Fruit fly (Drosophila melanogaster): Measurements from ENCODE around the gene CG4098.
A peak's percentile ranks its signal among the peaks of the same experiment; 100 is the strongest.

CG4098 gene

dm6 chr3L:16587994-16588622 is 21.0 kb downstream of the CG4098 start (continued):
- TF ChIP-seq jing (GFP tag; optimal IDR thresholded peaks at IDR 0.05) (no peak), ATbp (GFP tag; optimal IDR thresholded peaks at IDR 0.05) (no peak), pfk (GFP tag; optimal IDR thresholded peaks at IDR 0.05) (no peak), CG2712 (tag; optimal IDR thresholded peaks at IDR 0.05) (peak; percentile 66), CG17912 (GFP tag; optimal IDR thresholded peaks at IDR 0.05) (peak; percentile 50), unc-4 (GFP tag; IDR thresholded peaks at IDR 0.05; ENCODE audit: partially characterized antibody) (peak; percentile 95), fd96Cb (tag; optimal IDR thresholded peaks at IDR 0.05) (peak; percentile 22), CG2199 (GFP tag; IDR thresholded peaks at IDR 0.05) (0 out of 3 replicates have a peak, but pooled peaks have one; percentile 30), tap (tag; optimal IDR thresholded peaks at IDR 0.05) (peak; percentile 38), CG17361 (GFP tag; IDR thresholded peaks at IDR 0.05) (peak; percentile 73; the same call in 2 of the 3 replicates), CG17802 (tag; optimal IDR thresholded peaks at IDR 0.05) (peak; percentile 64), Rx (GFP tag; IDR thresholded peaks at IDR 0.05) (no peak), CG13287 (GFP tag; IDR thresholded peaks at IDR 0.05; ENCODE audit: partially characterized antibody) (peak; percentile 94), Bgb (GFP tag; IDR thresholded peaks at IDR 0.05; ENCODE audit: partially characterized antibody) (peak; percentile 90), CG12391 (tag; optimal IDR thresholded peaks at IDR 0.05) (peak; percentile 73), BEAF-32 (GFP tag; optimal IDR thresholded peaks at IDR 0.05) (peak; percentile 100), CG3407 (GFP tag; optimal IDR thresholded peaks at IDR 0.05) (no peak), CG4424 (GFP tag; optimal IDR thresholded peaks at IDR 0.05) (peak; percentile 16), CG12071 (GFP tag; optimal IDR thresholded peaks at IDR 0.05) (no peak), CG12769 (tag; optimal IDR thresholded peaks at IDR 0.05) (no peak), amos (GFP tag; IDR thresholded peaks at IDR 0.05; ENCODE audit: partially characterized antibody) (peak; percentile 92), pho (GFP tag; optimal IDR thresholded peaks at IDR 0.05) (peak; percentile 67), sisA (GFP tag; IDR thresholded peaks at IDR 0.05) (peak; percentile 47), D19A (tag; optimal IDR thresholded peaks at IDR 0.05) (no peak), CG13775 (GFP tag; optimal IDR thresholded peaks at IDR 0.05) (peak; percentile 52), CG3281 (GFP tag; optimal IDR thresholded peaks at IDR 0.05) (peak; percentile 34), CG9437 (GFP tag; optimal IDR thresholded peaks at IDR 0.05) (peak; percentile 8), CG6175 (GFP tag; IDR thresholded peaks at IDR 0.05) (no peak), toy (GFP tag; IDR thresholded peaks at IDR 0.05) (peak; percentile 34; the same call in 1 of the 2 replicates), phol (tag; optimal IDR thresholded peaks at IDR 0.05) (peak; percentile 76), jigr1 (GFP tag; IDR thresholded peaks at IDR 0.05) (no peak), CG11696 (GFP tag; IDR thresholded peaks at IDR 0.05) (no peak), CG2875 (GFP tag; optimal IDR thresholded peaks at IDR 0.05) (no peak), Vsx1 (GFP tag; optimal IDR thresholded peaks at IDR 0.05) (no peak), dpn (GFP tag; optimal IDR thresholded peaks at IDR 0.05) (peak; percentile 68 to 73), NC2β (GFP tag; optimal IDR thresholded peaks at IDR 0.05) (peak; percentile 11), MTF-1 (GFP tag; optimal IDR thresholded peaks at IDR 0.05; ENCODE audit: borderline replicate concordance) (no peak), ara (GFP tag; IDR thresholded peaks at IDR 0.05) (no peak), bigmax (GFP tag; optimal IDR thresholded peaks at IDR 0.05) (no peak), B-H1 (GFP tag; IDR thresholded peaks at IDR 0.05) (peak; percentile 57), chn (GFP tag; optimal IDR thresholded peaks at IDR 0.05) (peak; percentile 73), twi (tag; optimal IDR thresholded peaks at IDR 0.05) (peak; percentile 31), H2.0 (GFP tag; IDR thresholded peaks at IDR 0.05) (peak; percentile 52), CG17359 (tag; optimal IDR thresholded peaks at IDR 0.05) (peak; percentile 54), CG2116 (GFP tag; optimal IDR thresholded peaks at IDR 0.05) (peak; percentile 79), HLHmδ (GFP tag; optimal IDR thresholded peaks at IDR 0.05) (peak; percentile 37), CG30431 (GFP tag; optimal IDR thresholded peaks at IDR 0.05) (no peak), odd (GFP tag; optimal IDR thresholded peaks at IDR 0.05) (no peak), Dll (GFP tag; IDR thresholded peaks at IDR 0.05; ENCODE audit: partially characterized antibody) (peak; percentile 98)
